Worm (Caenorhabditis elegans): ENCODE results near the gene daf-36.

daf-36 gene

DNA sequence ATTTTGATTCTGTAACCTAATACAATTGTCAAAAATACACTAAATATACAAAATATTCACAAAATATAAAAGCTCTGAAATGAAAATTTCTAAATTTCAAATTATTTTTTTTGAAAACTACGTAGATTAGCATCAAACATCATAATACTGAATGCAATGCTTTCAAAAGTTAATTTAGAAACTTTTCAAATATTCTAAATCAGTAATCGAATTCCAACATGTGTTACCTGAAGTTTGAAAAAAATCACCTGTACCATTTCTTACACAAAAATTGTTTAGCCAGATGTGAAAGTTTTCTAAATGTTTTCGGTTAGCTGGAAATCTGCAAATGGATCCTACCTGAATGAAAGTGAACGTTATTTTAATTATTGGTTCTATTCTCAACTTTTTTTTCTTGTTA lies 3.5 kb downstream of the daf-36 start, which contains the start of gene C12D8.20:
C12D8.20 (plus strand) TSS at position 301 of the 400 bp plus-strand sequence.
- TF ChIP-seq ceh-83 (GFP tag; optimal IDR thresholded peaks at IDR 0.05) (no peak), nhr-76 (tag; optimal IDR thresholded peaks at IDR 0.05) (no peak), unc-39 (tag; optimal IDR thresholded peaks at IDR 0.05) (no peak), mep-1 (tag; optimal IDR thresholded peaks at IDR 0.05) (no peak), unc-62 (GFP tag; optimal IDR thresholded peaks at IDR 0.05) (no peak), drap-1 (GFP tag; optimal IDR thresholded peaks at IDR 0.05) (no peak), flh-1 (GFP tag; optimal IDR thresholded peaks at IDR 0.05) (no peak), nhr-2 (tag; optimal IDR thresholded peaks at IDR 0.05) (no peak), elt-1 (tag; optimal IDR thresholded peaks at IDR 0.05; ENCODE audit: borderline replicate concordance, insufficient read depth) (no peak), nhr-28 (tag; optimal IDR thresholded peaks at IDR 0.05) (no peak), ham-2 (GFP tag; optimal IDR thresholded peaks at IDR 0.05) (no peak), ceh-39 (tag; optimal IDR thresholded peaks at IDR 0.05) (no peak), elt-3 (tag; optimal IDR thresholded peaks at IDR 0.05) (no peak), bed-3 (GFP tag; optimal IDR thresholded peaks at IDR 0.05) (no peak), lin-32 (GFP tag; optimal IDR thresholded peaks at IDR 0.05) (no peak), lin-13 (tag; optimal IDR thresholded peaks at IDR 0.05) (no peak), blmp-1 (tag; optimal IDR thresholded peaks at IDR 0.05) (no peak), ztf-11 (tag; optimal IDR thresholded peaks at IDR 0.05) (no peak), sem-2 (GFP tag; optimal IDR thresholded peaks at IDR 0.05) (no peak)

DNA sequence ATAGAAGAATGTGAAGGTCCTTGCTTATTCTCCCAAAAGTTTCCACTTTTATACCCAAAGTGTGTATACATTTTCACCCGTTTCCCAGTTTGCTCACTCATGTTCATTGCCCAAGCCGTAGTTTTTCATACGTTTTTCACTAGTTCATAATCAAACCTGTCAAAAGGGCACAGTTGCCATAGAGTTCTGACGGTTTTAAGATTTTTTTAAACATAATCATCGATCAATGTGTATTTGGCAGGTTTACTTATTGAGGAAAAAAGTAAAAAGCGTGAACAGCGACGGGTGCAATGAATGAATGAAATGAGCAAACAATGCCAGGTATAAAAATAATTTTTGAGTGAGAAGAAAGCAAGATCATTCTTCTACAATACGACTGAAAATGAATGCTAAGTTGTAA lies 4.2 kb downstream of the daf-36 start, which contains the start of the genes fipr-5 and fipr-9:
fipr-5 (minus strand) TSS at position 101 of the 400 bp plus-strand sequence.
fipr-9 (plus strand) TSS at position 346 of the 400 bp plus-strand sequence.
- TF ChIP-seq nhr-12 (tag; optimal IDR thresholded peaks at IDR 0.05) = no peak
- TF ChIP-seq nhr-2 (tag; optimal IDR thresholded peaks at IDR 0.05) = no peak
- no peak for TF ChIP-seq hlh-1 (tag; optimal IDR thresholded peaks at IDR 0.05)
- no peak for TF ChIP-seq M03D4.4 (tag; optimal IDR thresholded peaks at IDR 0.05)
- TF ChIP-seq unc-62 (GFP tag; optimal IDR thresholded peaks at IDR 0.05) = no peak

DNA sequence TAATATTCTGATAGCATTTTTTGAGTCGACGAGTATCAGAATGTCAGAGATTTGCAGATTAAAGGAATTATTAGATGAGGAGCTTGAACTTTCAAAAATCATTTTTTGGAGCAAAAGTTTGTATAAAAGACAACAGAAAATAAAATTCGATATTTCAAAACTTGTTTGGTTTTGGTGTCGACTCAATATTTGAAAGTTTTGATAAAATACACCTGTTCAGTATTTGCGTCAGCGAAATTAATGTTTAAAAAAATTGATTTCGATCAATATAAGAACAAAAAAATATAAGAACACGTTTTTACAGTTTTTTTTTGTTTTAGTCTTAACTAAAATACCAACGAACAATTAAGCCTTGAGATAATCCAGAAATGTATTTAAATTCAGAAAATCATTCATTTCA lies 4.9 kb downstream of the daf-36 start, which contains the start of gene C12D8.13:
C12D8.13 (minus strand) TSS at position 101 of the 400 bp plus-strand sequence.
- TF ChIP-seq nhr-237 (tag; optimal IDR thresholded peaks at IDR 0.05) = no peak
- no peak for TF ChIP-seq unc-62 (GFP tag; optimal IDR thresholded peaks at IDR 0.05)
- TF ChIP-seq ztf-11 (tag; optimal IDR thresholded peaks at IDR 0.05) = no peak
- TF ChIP-seq mab-5 (tag; optimal IDR thresholded peaks at IDR 0.05) = no peak
- TF ChIP-seq tbx-8 (GFP tag; optimal IDR thresholded peaks at IDR 0.05) = no peak
- TF ChIP-seq ces-1 (GFP tag; optimal IDR thresholded peaks at IDR 0.05) = no peak
- TF ChIP-seq lsy-2 (tag; optimal IDR thresholded peaks at IDR 0.05) = no peak
- TF ChIP-seq pha-4 (tag; optimal IDR thresholded peaks at IDR 0.05) = no peak
- no peak for TF ChIP-seq hlh-1 (tag; optimal IDR thresholded peaks at IDR 0.05)
- TF ChIP-seq mls-2 (tag; optimal IDR thresholded peaks at IDR 0.05) = no peak

DNA sequence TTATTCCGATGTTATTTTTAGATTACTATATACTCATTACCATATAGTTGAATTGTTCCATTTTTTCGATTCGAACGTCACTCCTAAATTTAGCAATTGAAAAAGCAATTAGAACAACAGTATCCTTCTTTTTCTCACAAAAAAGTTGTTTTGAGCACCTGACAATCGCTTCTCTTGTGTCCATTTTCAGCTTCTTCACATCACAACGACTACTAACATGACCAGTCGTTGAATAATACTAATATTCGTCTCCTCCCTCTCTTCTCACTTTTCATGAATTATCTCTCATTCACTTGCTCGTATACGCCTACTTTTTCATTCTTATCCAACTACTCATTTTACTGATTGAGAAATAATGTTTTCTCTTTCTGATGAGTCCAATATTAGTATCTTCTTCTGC lies 8.8 kb downstream of the daf-36 start, which contains the start of gene ZK856.14:
ZK856.14 (plus strand) TSS at position 301 of the 400 bp plus-strand sequence.
- no peak for TF ChIP-seq ham-2 (GFP tag; optimal IDR thresholded peaks at IDR 0.05)
- no peak for TF ChIP-seq nhr-76 (tag; optimal IDR thresholded peaks at IDR 0.05)
- no peak for TF ChIP-seq nhr-12 (tag; optimal IDR thresholded peaks at IDR 0.05)
- TF ChIP-seq mls-2 (tag; optimal IDR thresholded peaks at IDR 0.05) = no peak
- TF ChIP-seq bed-3 (GFP tag; optimal IDR thresholded peaks at IDR 0.05) = no peak
- TF ChIP-seq unc-39 (tag; optimal IDR thresholded peaks at IDR 0.05) = no peak
- TF ChIP-seq ceh-83 (GFP tag; optimal IDR thresholded peaks at IDR 0.05) = no peak
- no peak for TF ChIP-seq sptf-1 (tag; optimal IDR thresholded peaks at IDR 0.05)
- TF ChIP-seq ces-1 (GFP tag; optimal IDR thresholded peaks at IDR 0.05) = no peak
- TF ChIP-seq unc-120 (tag; optimal IDR thresholded peaks at IDR 0.05; ENCODE audit: poor library complexity, severe bottlenecking) = no peak
- no peak for TF ChIP-seq zip-8 (tag; optimal IDR thresholded peaks at IDR 0.05)
- no peak for TF ChIP-seq snpc-4 (tag; optimal IDR thresholded peaks at IDR 0.05)
- TF ChIP-seq lin-13 (tag; optimal IDR thresholded peaks at IDR 0.05) = no peak
- TF ChIP-seq ceh-43 (GFP tag; optimal IDR thresholded peaks at IDR 0.05) = no peak
- no peak for TF ChIP-seq mab-5 (tag; optimal IDR thresholded peaks at IDR 0.05)
- TF ChIP-seq tbx-8 (GFP tag; optimal IDR thresholded peaks at IDR 0.05) = no peak
- no peak for TF ChIP-seq nhr-237 (tag; optimal IDR thresholded peaks at IDR 0.05)

Measured in whole organism, mixed stage, embryonic.